Fruit fly (Drosophila melanogaster): ENCODE data around the gene D19B.
A peak's percentile ranks its signal among the peaks of the same experiment; 100 is the strongest.

The D19B gene

dm6 chr3L:6157327-6158032 lies 27.2 kb downstream of the D19B start, which contains the start of gene CG13297 (continued):
- TF ChIP-seq CG3065 (GFP tag; optimal IDR thresholded peaks at IDR 0.05), result no peak
- peak in 1 of 2 experiments; percentile 84 for TF ChIP-seq Hr51 (GFP tag; optimal IDR thresholded peaks at IDR 0.05)
- TF ChIP-seq CG4328 (GFP tag; optimal IDR thresholded peaks at IDR 0.05), result no peak
- TF ChIP-seq CG6765 (GFP tag; optimal IDR thresholded peaks at IDR 0.05), result no peak
- TF ChIP-seq zen (tag; optimal IDR thresholded peaks at IDR 0.05), result no peak
- peak; percentile 37 for TF ChIP-seq org-1 (GFP tag; optimal IDR thresholded peaks at IDR 0.05)
- TF ChIP-seq CG11398 (GFP tag; optimal IDR thresholded peaks at IDR 0.05), result no peak
- TF ChIP-seq btn (GFP tag; optimal IDR thresholded peaks at IDR 0.05), result no peak
- no peak for TF ChIP-seq ham (GFP tag; IDR thresholded peaks at IDR 0.05)
- no peak for TF ChIP-seq CG31224 (GFP tag; IDR thresholded peaks at IDR 0.05)
- TF ChIP-seq Gsc (GFP tag; IDR thresholded peaks at IDR 0.05), result no peak
- TF ChIP-seq BtbVII (GFP tag; optimal IDR thresholded peaks at IDR 0.05), result no peak
- no peak for TF ChIP-seq CG30431 (GFP tag; optimal IDR thresholded peaks at IDR 0.05)
- TF ChIP-seq ken (GFP tag; IDR thresholded peaks at IDR 0.05), result peak; percentile 21; the same call in 1 of the 3 replicates
- TF ChIP-seq CG4282 (GFP tag; optimal IDR thresholded peaks at IDR 0.05), result no peak
- no peak for TF ChIP-seq CG34376 (GFP tag; optimal IDR thresholded peaks at IDR 0.05)
- TF ChIP-seq Lpt (GFP tag; optimal IDR thresholded peaks at IDR 0.05), result no peak
- no peak for TF ChIP-seq ERR (GFP tag; optimal IDR thresholded peaks at IDR 0.05)
- peak; percentile 61 for TF ChIP-seq esg (GFP tag; conservative IDR thresholded peaks at IDR 0.05)
- no peak for TF ChIP-seq Dip3 (GFP tag; optimal IDR thresholded peaks at IDR 0.05)
- peak; percentile 39; the same call in 1 of the 2 replicates for TF ChIP-seq ttk (GFP tag; IDR thresholded peaks at IDR 0.05)
- peak; percentile 19 for TF ChIP-seq Max (GFP tag; optimal IDR thresholded peaks at IDR 0.05)
- TF ChIP-seq Adf1 (GFP tag; IDR thresholded peaks at IDR 0.05), result no peak
- no peak for TF ChIP-seq chn (GFP tag; optimal IDR thresholded peaks at IDR 0.05)
- peak; percentile 26 for TF ChIP-seq lab (GFP tag; optimal IDR thresholded peaks at IDR 0.05)
- peak; percentile 79 for TF ChIP-seq CG2678 (tag; optimal IDR thresholded peaks at IDR 0.05)
- TF ChIP-seq sc (optimal IDR thresholded peaks at IDR 0.05), result no peak
- TF ChIP-seq sc (GFP tag; optimal IDR thresholded peaks at IDR 0.05), result no peak
- peak; percentile 53; the same call in 1 of the 2 replicates for TF ChIP-seq stc (GFP tag; IDR thresholded peaks at IDR 0.05)
- no peak for TF ChIP-seq nau (GFP tag; optimal IDR thresholded peaks at IDR 0.05)
- no peak for TF ChIP-seq Hmx (GFP tag; optimal IDR thresholded peaks at IDR 0.05)
- no peak for TF ChIP-seq pnt (GFP tag; optimal IDR thresholded peaks at IDR 0.05)
- no peak for TF ChIP-seq CG1529 (GFP tag; optimal IDR thresholded peaks at IDR 0.05)
- TF ChIP-seq sob (GFP tag; IDR thresholded peaks at IDR 0.05), result peak; percentile 40; the same call in 1 of the 2 replicates
- no peak for TF ChIP-seq CG14965 (GFP tag; optimal IDR thresholded peaks at IDR 0.05; ENCODE audit: borderline replicate concordance)
- TF ChIP-seq cas (GFP tag; IDR thresholded peaks at IDR 0.05), result no peak
- TF ChIP-seq CG15479 (GFP tag; optimal IDR thresholded peaks at IDR 0.05), result no peak
- TF ChIP-seq Tbp (GFP tag; optimal IDR thresholded peaks at IDR 0.05), result no peak
- no peak for TF ChIP-seq CG17912 (GFP tag; optimal IDR thresholded peaks at IDR 0.05)
- TF ChIP-seq so (GFP tag; IDR thresholded peaks at IDR 0.05), result no peak
- TF ChIP-seq Scr (GFP tag; IDR thresholded peaks at IDR 0.05; ENCODE audit: partially characterized antibody), result no peak
- TF ChIP-seq HLH4C (GFP tag; IDR thresholded peaks at IDR 0.05; ENCODE audit: partially characterized antibody), result no peak
- 0 out of 2 replicates have a peak, but pooled peaks have one; percentile 30 for TF ChIP-seq Ada2b (GFP tag; IDR thresholded peaks at IDR 0.05)
- TF ChIP-seq otp (GFP tag; IDR thresholded peaks at IDR 0.05), result no peak
- TF ChIP-seq lola (GFP tag; optimal IDR thresholded peaks at IDR 0.05), result no peak
- peak; percentile 12 for TF ChIP-seq CG12299 (tag; optimal IDR thresholded peaks at IDR 0.05)
- TF ChIP-seq repo (GFP tag; optimal IDR thresholded peaks at IDR 0.05), result no peak
- no peak for TF ChIP-seq CG16815 (GFP tag; optimal IDR thresholded peaks at IDR 0.05)
- TF ChIP-seq ro (GFP tag; IDR thresholded peaks at IDR 0.05), result no peak
- peak; percentile 54; the same call in 1 of the 3 replicates for TF ChIP-seq ase (GFP tag; IDR thresholded peaks at IDR 0.05)
- TF ChIP-seq wek (GFP tag; optimal IDR thresholded peaks at IDR 0.05), result no peak

All from whole organism, embryonic.